Worm (Caenorhabditis elegans): ENCODE data around the gene nape-2.

nape-2 gene

DNA sequence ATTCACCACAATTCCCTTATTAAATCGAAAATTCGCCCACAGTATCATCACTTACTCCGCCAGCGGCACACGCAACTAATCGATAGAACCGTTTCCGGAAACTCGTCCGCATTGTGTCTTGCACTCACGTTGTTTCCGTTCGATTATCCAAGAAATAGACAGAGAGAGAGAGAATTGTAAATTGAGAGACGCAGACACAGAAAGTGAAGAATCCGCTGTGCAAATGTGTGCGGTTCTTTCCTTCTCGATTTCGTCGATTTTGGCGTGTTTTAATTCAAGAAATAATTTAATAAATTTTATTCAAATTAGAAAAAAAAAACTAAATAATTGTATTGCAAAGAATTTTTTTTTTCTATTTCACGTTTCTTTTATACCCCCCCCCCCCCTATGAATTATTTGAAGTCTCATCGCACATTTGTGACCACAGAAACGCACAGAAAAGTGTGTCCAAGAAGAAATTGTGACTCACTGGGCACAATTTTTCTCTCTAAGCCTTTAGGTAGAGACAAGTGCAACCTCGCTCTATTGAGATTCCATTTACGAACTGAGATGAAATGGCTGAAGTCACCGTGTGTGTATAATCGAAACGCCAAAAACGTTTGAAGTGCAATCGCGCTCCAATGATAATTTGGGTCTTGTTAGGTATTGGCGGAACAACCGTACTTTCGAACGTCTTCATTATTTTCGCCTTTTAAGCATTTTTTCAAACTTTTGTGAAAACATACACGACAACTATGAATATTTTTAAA lies at the start of gene nape-2:
Gene nape-2 (minus strand): TSS at position 271 of the 749 bp plus-strand sequence.
- TF ChIP-seq lin-15B (tag; optimal IDR thresholded peaks at IDR 0.05) = peak; percentile 45
- peak; percentile 70 for TF ChIP-seq lin-14 (GFP tag; optimal IDR thresholded peaks at IDR 0.05)
- no peak for TF ChIP-seq fkh-4 (tag; optimal IDR thresholded peaks at IDR 0.05; ENCODE audit: borderline replicate concordance)
- TF ChIP-seq unc-62 (GFP tag; optimal IDR thresholded peaks at IDR 0.05) = no peak
- peak in 1 of 2 experiments; percentile 32 for TF ChIP-seq lin-35 (GFP tag; optimal IDR thresholded peaks at IDR 0.05)
- TF ChIP-seq rnt-1 (tag; optimal IDR thresholded peaks at IDR 0.05) = peak; percentile 30
- TF ChIP-seq aly-2 (tag; optimal IDR thresholded peaks at IDR 0.05) = no peak
- peak in 1 of 2 experiments; percentile 32 for TF ChIP-seq lsy-2 (tag; optimal IDR thresholded peaks at IDR 0.05)
- TF ChIP-seq snpc-4 (tag; optimal IDR thresholded peaks at IDR 0.05) = peak; percentile 37
- peak; percentile 60 for TF ChIP-seq alr-1 (tag; optimal IDR thresholded peaks at IDR 0.05; ENCODE audit: borderline replicate concordance)
- TF ChIP-seq swsn-7 (tag; optimal IDR thresholded peaks at IDR 0.05) = no peak
- peak in 1 of 3 experiments; percentile 22 for TF ChIP-seq dpl-1 (GFP tag; optimal IDR thresholded peaks at IDR 0.05)
- peak; percentile 16 for TF ChIP-seq nhr-77 (tag; optimal IDR thresholded peaks at IDR 0.05)
- TF ChIP-seq blmp-1 (tag; optimal IDR thresholded peaks at IDR 0.05) = peak; percentile 5
- peak; percentile 6 for TF ChIP-seq nhr-47 (tag; optimal IDR thresholded peaks at IDR 0.05)
- no peak for TF ChIP-seq efl-1 (optimal IDR thresholded peaks at IDR 0.05)
- TF ChIP-seq efl-1 (GFP tag; optimal IDR thresholded peaks at IDR 0.05 in 1 of 2) = peak in 1 of 2 experiments; percentile 91

DNA sequence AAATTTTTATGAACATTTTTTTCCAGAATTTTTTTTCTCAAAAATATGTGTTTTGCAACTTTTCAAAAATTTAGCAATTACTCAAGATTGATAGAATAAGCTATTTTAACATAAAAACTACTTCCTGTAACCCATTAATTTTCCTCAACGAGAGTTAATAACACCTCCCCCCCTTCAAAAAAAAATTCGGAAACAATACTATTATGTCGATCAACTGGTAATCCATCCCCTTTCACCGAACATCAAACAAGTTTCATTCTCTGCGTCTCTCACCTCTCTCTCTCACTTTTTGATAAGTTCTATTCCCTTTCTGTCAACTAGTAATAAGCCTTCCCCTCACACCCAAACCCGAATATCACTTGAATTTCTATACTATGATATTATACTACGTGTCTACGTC lies 45.2 kb upstream of the nape-2 start, which contains the start of gene glct-6:
Gene glct-6 (plus strand): TSS at position 301 of the 400 bp plus-strand sequence.
- TF ChIP-seq snu-23 (GFP tag; optimal IDR thresholded peaks at IDR 0.05) = peak; percentile 0
- TF ChIP-seq C16A3.4 (tag; optimal IDR thresholded peaks at IDR 0.05) = no peak

DNA sequence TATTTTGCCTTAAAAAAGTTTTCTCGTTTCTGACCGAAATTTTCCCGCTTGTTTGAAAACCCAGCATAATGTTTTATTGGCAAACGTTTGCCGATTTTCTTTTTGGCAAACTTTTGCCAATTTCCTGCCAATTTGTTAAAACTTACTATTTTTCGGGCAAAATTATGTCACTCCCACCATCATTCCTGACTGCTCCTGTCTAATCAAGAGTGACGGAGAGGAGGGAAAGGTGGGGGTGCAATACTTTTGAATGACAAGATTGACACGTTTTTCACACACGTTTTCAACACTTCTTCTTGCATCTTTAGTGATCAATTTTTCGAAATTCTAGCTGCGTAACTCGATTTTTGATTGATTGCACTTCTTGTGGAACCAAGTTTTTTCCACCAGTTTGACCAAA lies 42.8 kb upstream of the nape-2 start:
- no peak for TF ChIP-seq sup-37 (GFP tag; optimal IDR thresholded peaks at IDR 0.05)
- no peak for TF ChIP-seq fkh-4 (tag; optimal IDR thresholded peaks at IDR 0.05; ENCODE audit: borderline replicate concordance)
- TF ChIP-seq efl-1 (optimal IDR thresholded peaks at IDR 0.05) = no peak
- TF ChIP-seq efl-1 (GFP tag; optimal IDR thresholded peaks at IDR 0.05 in 1 of 2) = peak in 1 of 2 experiments; percentile 7

DNA sequence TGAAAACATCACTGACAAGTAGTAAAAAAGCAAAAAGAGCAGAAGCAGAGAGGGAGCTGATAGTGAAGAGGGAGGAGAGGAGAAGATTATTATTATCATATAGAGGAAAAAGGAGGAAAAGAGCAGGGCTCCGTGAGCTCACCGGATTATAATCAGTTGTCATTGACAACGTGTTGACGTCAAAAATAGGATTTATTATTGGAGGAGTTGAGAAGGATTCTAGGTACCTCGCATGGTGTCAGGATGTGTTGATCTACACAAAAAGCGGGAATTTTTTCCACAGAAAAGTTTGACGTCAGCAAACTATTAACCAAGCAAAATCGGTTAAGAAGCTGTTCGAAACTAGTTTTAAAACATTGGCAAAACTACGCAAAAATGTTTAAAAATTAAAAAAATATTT lies 35.4 kb upstream of the nape-2 start:
- TF ChIP-seq jun-1 (tag; optimal IDR thresholded peaks at IDR 0.05) = no peak
- TF ChIP-seq skn-1 (tag; optimal IDR thresholded peaks at IDR 0.05) = no peak
- TF ChIP-seq dsc-1 (tag; optimal IDR thresholded peaks at IDR 0.05) = peak; percentile 85
- no peak for TF ChIP-seq ceh-90 (tag; optimal IDR thresholded peaks at IDR 0.05)
- no peak for TF ChIP-seq nhr-237 (tag; optimal IDR thresholded peaks at IDR 0.05)
- no peak for TF ChIP-seq tbx-2 (tag; optimal IDR thresholded peaks at IDR 0.05)
- no peak for TF ChIP-seq egl-13 (tag; optimal IDR thresholded peaks at IDR 0.05)
- TF ChIP-seq nhr-28 (tag; optimal IDR thresholded peaks at IDR 0.05) = no peak
- TF ChIP-seq hpl-2 (GFP tag; optimal IDR thresholded peaks at IDR 0.05) = no peak
- no peak for TF ChIP-seq nhr-19 (GFP tag; conservative IDR thresholded peaks at IDR 0.05)
- no peak for TF ChIP-seq fkh-4 (tag; optimal IDR thresholded peaks at IDR 0.05; ENCODE audit: borderline replicate concordance)
- peak; percentile 88 for TF ChIP-seq fkh-8 (tag; optimal IDR thresholded peaks at IDR 0.05)
- no peak for TF ChIP-seq xbp-1 (tag; optimal IDR thresholded peaks at IDR 0.05)
- TF ChIP-seq nhr-71 (tag; optimal IDR thresholded peaks at IDR 0.05) = peak; percentile 42
- no peak for TF ChIP-seq swsn-7 (tag; optimal IDR thresholded peaks at IDR 0.05)
- no peak for TF ChIP-seq vab-15 (tag; optimal IDR thresholded peaks at IDR 0.05)
- TF ChIP-seq fos-1 (tag; optimal IDR thresholded peaks at IDR 0.05) = no peak
- no peak for TF ChIP-seq nhr-84 (tag; optimal IDR thresholded peaks at IDR 0.05)
- no peak for TF ChIP-seq lin-15B (tag; optimal IDR thresholded peaks at IDR 0.05)
- TF ChIP-seq ceh-82 (tag; optimal IDR thresholded peaks at IDR 0.05) = no peak
- no peak for TF ChIP-seq lin-14 (GFP tag; optimal IDR thresholded peaks at IDR 0.05)
- TF ChIP-seq ceh-8 (GFP tag; optimal IDR thresholded peaks at IDR 0.05) = no peak
- TF ChIP-seq ceh-63 (GFP tag; optimal IDR thresholded peaks at IDR 0.05) = no peak
- no peak for TF ChIP-seq unc-86 (tag; optimal IDR thresholded peaks at IDR 0.05)
- TF ChIP-seq nhr-47 (tag; optimal IDR thresholded peaks at IDR 0.05) = peak; percentile 48
- TF ChIP-seq ztf-4 (tag; optimal IDR thresholded peaks at IDR 0.05) = no peak
- TF ChIP-seq nhr-11 (tag; optimal IDR thresholded peaks at IDR 0.05) = no peak
- no peak for TF ChIP-seq nhr-12 (tag; optimal IDR thresholded peaks at IDR 0.05)
- no peak for TF ChIP-seq pag-3 (tag; optimal IDR thresholded peaks at IDR 0.05; ENCODE audit: borderline replicate concordance, insufficient read depth)
- TF ChIP-seq sptf-1 (tag; optimal IDR thresholded peaks at IDR 0.05) = no peak
- TF ChIP-seq nhr-90 (tag; optimal IDR thresholded peaks at IDR 0.05; ENCODE audit: poor library complexity) = no peak

Data from whole organism, L1 larva.